Worm (Caenorhabditis elegans) whole organism, midembryonic: ENCODE results near the gene F58F9.8.

Source experiments
- T22C8.4 ChIP-seq: fragments of 200-800 bp; sonication (Bioruptor generic); IDR thresholded peaks from 2 replicates; pipeline ENCODE4 v1.3.6; 2022; ENCODE audit warnings: missing genetic modification characterization, missing compliant biosample characterization
- cog-1 ChIP-seq: sonication (generic microtip); optimal IDR thresholded peaks from 2 replicates; lab custom pipeline; 2016; ENCODE audit warnings: missing genetic modification characterization, missing compliant biosample characterization
- flt-1 ChIP-seq: fragments of 200-800 bp; sonication (Bioruptor generic); IDR thresholded peaks from 2 replicates; pipeline ENCODE4 v1.3.6; 2022; ENCODE audit warnings: missing genetic modification characterization, missing compliant biosample characterization
- klf-2 ChIP-seq: fragments of 200-800 bp; sonication (Bioruptor generic); conservative IDR thresholded peaks from 2 replicates; pipeline ENCODE4 v1.3.6; 2022; ENCODE audit warnings: missing genetic modification reagents, missing genetic modification characterization, missing compliant biosample characterization
- med-1 ChIP-seq: sonication (generic microtip); optimal IDR thresholded peaks from 2 replicates; lab custom pipeline; 2017; ENCODE audit warnings: missing genetic modification characterization, mild to moderate bottlenecking, missing compliant biosample characterization, antibody characterized with exemption, missing genetic modification reagents; ENCODE audit not compliant: insufficient read depth
- ref-1 ChIP-seq: fragments of 200-800 bp; sonication (Bioruptor generic); conservative IDR thresholded peaks from 2 replicates; pipeline ENCODE4 v1.3.6; 2022; ENCODE audit warnings: missing genetic modification reagents, missing genetic modification characterization, missing compliant biosample characterization
- tab-1 ChIP-seq: fragments of 200-800 bp; sonication (Bioruptor generic); IDR thresholded peaks from 2 replicates; pipeline ENCODE4 v1.3.6; 2022; ENCODE audit warnings: missing genetic modification characterization, missing compliant biosample characterization
- ztf-23 ChIP-seq: fragments of 200-800 bp; sonication (Bioruptor generic); IDR thresholded peaks from 2 replicates; pipeline ENCODE4 v1.3.6; 2022; ENCODE audit warnings: missing genetic modification reagents, missing genetic modification characterization, missing compliant biosample characterization
- ztf-29 ChIP-seq: fragments of 200-800 bp; sonication (Bioruptor generic); IDR thresholded peaks from 2 replicates; pipeline ENCODE4 v1.3.6; 2022; ENCODE audit warnings: missing genetic modification reagents, missing genetic modification characterization, missing compliant biosample characterization

F58F9.8 gene

DNA sequence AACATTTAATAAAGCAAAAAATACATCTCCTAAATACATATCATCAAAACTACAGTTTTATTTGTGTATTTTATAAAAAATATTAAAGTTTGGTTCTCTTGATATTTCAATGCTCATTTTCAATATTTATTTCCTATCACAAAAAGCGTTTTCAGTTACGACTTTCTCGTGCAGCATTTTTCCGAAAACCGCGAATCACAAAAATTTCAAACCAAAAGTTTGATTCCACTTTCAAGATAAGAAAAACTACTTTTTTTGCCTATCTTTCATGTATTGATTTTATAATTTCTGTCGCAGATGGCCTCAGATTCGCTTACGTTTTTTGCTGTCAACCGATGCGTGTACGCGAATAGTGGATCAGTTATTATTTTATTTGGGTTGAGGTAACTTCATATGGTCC lies 18.5 kb upstream of the F58F9.8 start, which contains the start of gene C49A9.4:
Gene C49A9.4, plus strand, starts transcription at position 265 of the 400 bp plus-strand sequence.
- TF ChIP-seq med-1 (GFP tag; lab: Kevin White, UChicago), result no peak

DNA sequence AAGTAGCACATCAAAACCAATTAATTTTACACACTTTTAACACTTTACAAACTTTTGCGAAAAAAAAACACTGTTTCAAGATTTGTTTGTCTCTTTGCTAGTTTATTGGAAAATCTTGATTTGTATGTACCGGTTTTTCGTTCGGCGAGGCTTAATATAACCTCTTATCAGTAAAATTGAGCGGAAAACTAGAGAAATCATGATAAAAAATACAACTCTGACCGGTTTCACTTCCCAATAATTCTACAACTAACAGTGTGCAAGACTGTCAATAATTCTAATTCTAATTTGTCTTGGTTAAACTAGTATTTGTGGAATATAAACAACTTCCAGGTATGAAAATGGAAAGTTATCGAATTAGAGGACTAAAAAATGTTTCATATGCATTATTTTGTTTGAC lies 16.1 kb upstream of the F58F9.8 start, which contains the start of gene C49A9.3:
Gene C49A9.3, plus strand, starts transcription at position 212 of the 400 bp plus-strand sequence.
- TF ChIP-seq tab-1 (no peak), cog-1 (tag; lab: Kevin White, UChicago) (no peak), flt-1 (GFP tag; lab: Robert Waterston, UW) (no peak)

DNA sequence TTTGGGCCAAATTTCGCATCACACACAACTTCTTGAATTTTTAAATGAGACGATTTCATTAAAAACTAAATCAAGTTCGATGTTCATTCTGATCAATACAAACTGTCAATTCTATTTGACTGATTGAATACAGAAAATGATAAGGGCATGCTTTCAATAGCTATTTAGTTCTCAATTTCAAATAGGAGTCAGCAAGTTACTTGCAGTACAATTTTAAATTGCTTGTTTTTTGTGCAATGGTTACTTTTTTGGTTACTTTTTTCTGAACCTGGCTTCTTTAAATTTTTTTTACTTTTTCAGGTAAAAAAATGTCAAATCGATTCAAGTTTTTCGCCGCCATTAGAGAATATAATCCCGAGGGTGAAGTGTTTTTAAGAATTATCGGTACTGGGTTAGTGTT lies 12.8 kb upstream of the F58F9.8 start, which contains the start of gene C49A9.2:
Gene C49A9.2, plus strand, starts transcription at position 301 of the 400 bp plus-strand sequence.
- TF ChIP-seq ref-1 (GFP tag; lab: Robert Waterston, UW) (no peak), ztf-23 (GFP tag; lab: Robert Waterston, UW) (no peak), flt-1 (GFP tag; lab: Robert Waterston, UW) (no peak), cog-1 (tag; lab: Kevin White, UChicago) (no peak), tab-1 (no peak), med-1 (GFP tag; lab: Kevin White, UChicago) (no peak), T22C8.4 (GFP tag; lab: Robert Waterston, UW) (no peak), klf-2 (GFP tag; lab: Robert Waterston, UW) (no peak), ztf-29 (GFP tag; lab: Robert Waterston, UW) (no peak)

DNA sequence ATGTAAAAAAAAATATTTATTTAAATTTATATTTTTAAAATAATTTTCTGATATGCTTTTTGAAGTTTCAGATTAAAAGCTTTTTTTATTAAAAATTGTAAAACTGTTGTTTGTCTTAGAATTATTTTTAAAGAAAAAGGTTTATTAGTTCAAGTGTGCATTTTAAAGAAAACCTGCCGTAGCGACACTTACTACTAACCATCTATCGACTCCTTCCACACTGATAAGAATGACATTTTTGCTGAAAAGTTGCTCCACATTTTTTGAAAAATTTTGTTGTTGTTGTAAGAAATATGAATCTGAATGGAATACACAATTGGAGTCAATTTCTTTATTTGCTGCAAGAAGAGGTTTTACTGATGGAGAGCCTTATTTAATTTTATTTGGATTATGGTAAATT lies 10.0 kb upstream of the F58F9.8 start, which contains the start of gene C49A9.1:
Gene C49A9.1, plus strand, starts transcription at position 217 of the 400 bp plus-strand sequence.
- TF ChIP-seq T22C8.4 (GFP tag; lab: Robert Waterston, UW) (no peak), ztf-23 (GFP tag; lab: Robert Waterston, UW) (no peak), flt-1 (GFP tag; lab: Robert Waterston, UW) (no peak), tab-1 (no peak), ztf-29 (GFP tag; lab: Robert Waterston, UW) (no peak), med-1 (GFP tag; lab: Kevin White, UChicago) (no peak), klf-2 (GFP tag; lab: Robert Waterston, UW) (no peak), cog-1 (tag; lab: Kevin White, UChicago) (no peak), ref-1 (GFP tag; lab: Robert Waterston, UW) (no peak)

DNA sequence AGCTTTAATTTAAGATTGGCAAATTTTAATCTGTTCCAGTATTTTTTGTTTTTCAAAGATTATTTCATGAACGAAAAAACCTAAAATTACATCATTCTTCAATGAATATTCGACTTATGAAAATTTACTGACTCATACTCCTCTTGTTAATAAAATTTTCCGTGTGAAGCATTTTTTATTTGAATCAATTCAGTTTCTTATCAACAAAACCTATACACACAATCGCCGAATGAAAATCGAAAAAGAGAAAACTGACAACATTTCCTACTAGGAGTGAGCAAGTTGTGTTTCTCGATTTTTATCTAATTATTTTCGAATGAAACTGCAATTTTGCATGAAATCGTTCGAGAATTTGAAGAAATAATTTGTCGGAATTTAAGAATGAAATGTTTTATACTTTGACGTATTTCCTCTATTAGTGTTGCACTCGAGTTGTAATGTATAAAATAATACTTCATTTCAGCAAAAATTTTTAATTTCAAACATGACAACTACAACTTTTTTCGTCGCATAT lies 7.4 kb upstream of the F58F9.8 start, which contains the start of gene F58F9.4:
Gene F58F9.4, plus strand, starts transcription at position 464 of the 514 bp plus-strand sequence.
- TF ChIP-seq ztf-23 (GFP tag; lab: Robert Waterston, UW), result no peak
- no peak for TF ChIP-seq tab-1
- TF ChIP-seq flt-1 (GFP tag; lab: Robert Waterston, UW), result no peak
- no peak for TF ChIP-seq cog-1 (tag; lab: Kevin White, UChicago)
- no peak for TF ChIP-seq T22C8.4 (GFP tag; lab: Robert Waterston, UW)
- TF ChIP-seq med-1 (GFP tag; lab: Kevin White, UChicago), result no peak
- TF ChIP-seq ztf-29 (GFP tag; lab: Robert Waterston, UW), result no peak
- TF ChIP-seq ref-1 (GFP tag; lab: Robert Waterston, UW), result no peak
- no peak for TF ChIP-seq klf-2 (GFP tag; lab: Robert Waterston, UW)

DNA sequence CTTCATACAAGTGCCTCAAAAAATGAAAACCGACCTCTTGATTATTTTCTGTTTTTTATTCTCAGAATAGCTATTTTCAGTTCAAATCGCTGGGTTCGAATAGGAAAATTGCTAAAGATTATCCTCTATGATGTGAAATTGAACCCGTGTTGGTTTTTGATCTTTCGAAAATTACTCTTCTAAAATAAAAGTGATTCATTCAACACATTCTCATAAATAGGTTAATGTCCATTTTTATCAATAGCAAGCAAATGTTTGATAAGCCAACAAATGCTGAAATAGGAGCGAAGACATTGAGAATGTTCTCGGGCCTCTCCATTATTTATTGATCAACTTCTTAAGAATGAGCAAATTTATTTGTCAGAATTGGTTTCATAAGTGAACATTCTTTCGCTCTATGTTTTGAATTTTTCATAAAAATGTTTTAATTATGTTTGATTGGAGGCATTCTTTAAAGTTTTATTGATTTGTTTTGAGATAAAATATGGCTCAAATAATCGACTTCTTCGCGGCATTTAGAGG lies 5.1 kb upstream of the F58F9.8 start, which contains the start of gene F58F9.3:
Gene F58F9.3, plus strand, starts transcription at position 472 of the 522 bp plus-strand sequence.
- TF ChIP-seq T22C8.4 (GFP tag; lab: Robert Waterston, UW) (no peak), cog-1 (tag; lab: Kevin White, UChicago) (no peak), tab-1 (no peak), med-1 (GFP tag; lab: Kevin White, UChicago) (no peak), flt-1 (GFP tag; lab: Robert Waterston, UW) (no peak), ref-1 (GFP tag; lab: Robert Waterston, UW) (no peak), klf-2 (GFP tag; lab: Robert Waterston, UW) (no peak), ztf-23 (GFP tag; lab: Robert Waterston, UW) (no peak), ztf-29 (GFP tag; lab: Robert Waterston, UW) (no peak)

DNA sequence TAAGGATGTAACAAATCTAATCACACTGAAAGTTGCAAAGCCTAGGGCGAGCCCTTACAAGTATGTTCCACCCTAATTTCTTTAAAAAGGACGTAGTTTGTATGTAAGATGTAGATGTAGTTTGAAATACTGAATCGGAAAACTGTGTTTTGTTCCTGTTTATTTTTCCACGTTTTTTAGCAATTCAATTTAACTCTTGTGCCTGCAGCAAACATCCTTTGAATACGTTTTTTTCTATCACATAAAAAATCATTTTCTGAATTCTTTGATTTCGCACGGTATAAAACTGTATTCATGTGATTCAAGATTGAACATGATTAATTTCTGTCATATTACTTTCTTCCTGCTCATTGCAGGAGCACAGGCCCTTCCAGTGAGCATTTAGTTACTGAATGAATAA lies 2.0 kb downstream of the F58F9.8 start, which contains the start of gene F58F9.9:
Gene F58F9.9, plus strand, starts transcription at position 301 of the 400 bp plus-strand sequence.
- TF ChIP-seq T22C8.4 (GFP tag; lab: Robert Waterston, UW), result no peak
- no peak for TF ChIP-seq med-1 (GFP tag; lab: Kevin White, UChicago)
- no peak for TF ChIP-seq ref-1 (GFP tag; lab: Robert Waterston, UW)
- no peak for TF ChIP-seq ztf-29 (GFP tag; lab: Robert Waterston, UW)
- no peak for TF ChIP-seq ztf-23 (GFP tag; lab: Robert Waterston, UW)

DNA sequence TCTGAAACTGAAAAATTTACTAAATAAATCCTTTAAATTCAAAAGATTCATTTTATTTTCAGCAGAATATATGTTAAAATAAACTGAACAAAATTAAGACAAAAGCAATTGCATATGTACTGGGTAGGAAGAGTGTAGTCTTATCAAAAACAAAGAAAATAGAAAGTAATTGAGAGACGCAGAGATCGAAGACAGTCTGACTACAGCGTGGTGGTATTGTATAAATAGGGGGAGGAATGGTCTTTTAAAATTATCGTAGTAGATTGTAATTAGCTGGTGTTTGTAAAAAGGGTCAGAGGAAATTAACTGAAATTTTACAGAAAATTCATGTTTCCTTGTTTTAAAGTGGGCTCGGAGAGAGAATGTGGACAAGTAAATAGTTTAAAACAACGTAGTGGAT lies 10.5 kb downstream of the F58F9.8 start, which contains the start of gene acox-3:
Gene acox-3, minus strand, starts transcription at position 7 of the 400 bp plus-strand sequence.
- TF ChIP-seq med-1 (GFP tag; lab: Kevin White, UChicago) (no peak), flt-1 (GFP tag; lab: Robert Waterston, UW) (no peak), tab-1 (no peak), ref-1 (GFP tag; lab: Robert Waterston, UW) (no peak), ztf-29 (GFP tag; lab: Robert Waterston, UW) (no peak), T22C8.4 (GFP tag; lab: Robert Waterston, UW) (no peak), cog-1 (tag; lab: Kevin White, UChicago) (no peak), ztf-23 (GFP tag; lab: Robert Waterston, UW) (no peak), klf-2 (GFP tag; lab: Robert Waterston, UW) (no peak)

DNA sequence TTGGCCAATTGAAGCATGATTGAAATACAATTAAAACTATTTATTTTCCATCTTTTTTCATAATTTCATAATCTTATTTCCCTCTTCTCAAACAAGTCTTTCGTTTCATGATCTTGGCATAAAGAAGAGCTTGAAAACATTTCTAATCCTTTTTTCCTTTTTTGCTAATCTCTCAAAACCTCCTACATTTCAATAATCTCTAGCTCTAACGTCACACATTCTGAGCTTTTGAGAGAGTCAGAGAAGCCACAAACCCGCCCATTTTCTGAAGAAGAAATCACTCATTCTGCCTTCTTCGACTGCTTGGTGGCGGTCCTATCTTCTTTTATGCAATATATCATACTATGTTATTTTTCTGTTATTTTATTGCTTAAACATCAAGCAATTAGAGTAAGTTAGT lies 11.6 kb downstream of the F58F9.8 start, which contains the start of gene F58F9.1:
Gene F58F9.1, plus strand, starts transcription at position 251 of the 400 bp plus-strand sequence.
- TF ChIP-seq ref-1 (GFP tag; lab: Robert Waterston, UW) (no peak), tab-1 (no peak), ztf-29 (GFP tag; lab: Robert Waterston, UW) (no peak), cog-1 (tag; lab: Kevin White, UChicago) (no peak), klf-2 (GFP tag; lab: Robert Waterston, UW) (no peak), ztf-23 (GFP tag; lab: Robert Waterston, UW) (no peak), flt-1 (GFP tag; lab: Robert Waterston, UW) (no peak), T22C8.4 (GFP tag; lab: Robert Waterston, UW) (no peak), med-1 (GFP tag; lab: Kevin White, UChicago) (no peak)
